Fruit fly (Drosophila melanogaster) whole organism, prepupa: ENCODE measurements around the gene dnc.

Experiments
- Blimp-1 ChIP-seq: fragments of 200-800 bp; sonication (Bioruptor generic); optimal IDR thresholded peaks from 3 replicates; lab custom pipeline; 2017; ENCODE audit warnings: missing biosample characterization, missing genetic modification characterization, mild to moderate bottlenecking, moderate library complexity, missing genetic modification reagents
- CG10631 ChIP-seq: fragments of 200-800 bp; sonication (Bioruptor generic); optimal IDR thresholded peaks from 2 replicates; lab custom pipeline; 2016; ENCODE audit warnings: missing biosample characterization, missing genetic modification characterization
- CG10669 ChIP-seq: fragments of 200-800 bp; sonication (Bioruptor generic); optimal IDR thresholded peaks from 3 replicates; lab custom pipeline; 2018; ENCODE audit warnings: missing biosample characterization, mild to moderate bottlenecking, missing genetic modification characterization, moderate library complexity
- CG11762 ChIP-seq: fragments of 200-800 bp; sonication (Bioruptor generic); optimal IDR thresholded peaks from 3 replicates; lab custom pipeline; 2016; ENCODE audit warnings: missing biosample characterization, missing genetic modification characterization; ENCODE audit not compliant: insufficient read depth
- CG11902 ChIP-seq: fragments of 200-800 bp; sonication (Bioruptor generic); optimal IDR thresholded peaks from 3 replicates; lab custom pipeline; 2016; ENCODE audit warnings: missing biosample characterization, missing genetic modification characterization
- CG15336 ChIP-seq: fragments of 200-800 bp; sonication (Bioruptor generic); IDR thresholded peaks from 2 replicates; pipeline ENCODE4 v1.3.6; 2022; ENCODE audit warnings: missing biosample characterization, missing genetic modification characterization
- CG16779 ChIP-seq: fragments of 200-800 bp; sonication (Bioruptor generic); optimal IDR thresholded peaks from 3 replicates; lab custom pipeline; 2017; ENCODE audit warnings: missing biosample characterization, mild to moderate bottlenecking, missing genetic modification characterization
- CG3032 ChIP-seq: fragments of 200-800 bp; optimal IDR thresholded peaks from 2 replicates; lab custom pipeline; 2019; ENCODE audit warnings: missing biosample characterization, mild to moderate bottlenecking, missing genetic modification characterization, moderate library complexity
- CG31627 ChIP-seq: fragments of 200-800 bp; sonication (Bioruptor generic); optimal IDR thresholded peaks from 3 replicates; lab custom pipeline; 2016; ENCODE audit warnings: missing biosample characterization, missing genetic modification characterization
- CG32006 ChIP-seq: fragments of 200-800 bp; sonication (Bioruptor generic); optimal IDR thresholded peaks from 3 replicates; lab custom pipeline; 2017; ENCODE audit warnings: missing biosample characterization, mild to moderate bottlenecking, missing genetic modification characterization
- CG34406 ChIP-seq: fragments of 200-800 bp; sonication (Bioruptor generic); optimal IDR thresholded peaks from 3 replicates; lab custom pipeline; 2016; ENCODE audit warnings: missing biosample characterization, missing genetic modification characterization
- CG3919 ChIP-seq: fragments of 200-800 bp; sonication (Bioruptor generic); optimal IDR thresholded peaks from 3 replicates; lab custom pipeline; 2016; ENCODE audit warnings: missing biosample characterization, missing genetic modification characterization
- CG4318 ChIP-seq: fragments of 200-800 bp; sonication (Bioruptor generic); optimal IDR thresholded peaks from 3 replicates; lab custom pipeline; 2017; ENCODE audit warnings: missing biosample characterization, mild to moderate bottlenecking, missing genetic modification characterization
- CG6276 ChIP-seq: fragments of 200-800 bp; sonication (Bioruptor generic); optimal IDR thresholded peaks from 2 replicates; lab custom pipeline; 2017; ENCODE audit warnings: missing biosample characterization, mild to moderate bottlenecking, missing genetic modification characterization
- CG6792 ChIP-seq: fragments of 200-800 bp; sonication (Bioruptor generic); optimal IDR thresholded peaks from 3 replicates; lab custom pipeline; 2016; ENCODE audit warnings: missing biosample characterization, missing genetic modification characterization
- CG6808 ChIP-seq: fragments of 200-800 bp; sonication (Bioruptor generic); optimal IDR thresholded peaks from 3 replicates; lab custom pipeline; 2017; ENCODE audit warnings: missing biosample characterization, missing genetic modification characterization, mild to moderate bottlenecking, moderate library complexity, missing genetic modification reagents
- CG7368 ChIP-seq: fragments of 200-800 bp; sonication (Bioruptor generic); optimal IDR thresholded peaks from 3 replicates; lab custom pipeline; 2016; ENCODE audit warnings: missing biosample characterization, missing genetic modification characterization
- CG8319 ChIP-seq: fragments of 200-800 bp; sonication (Bioruptor generic); optimal IDR thresholded peaks from 3 replicates; lab custom pipeline; 2016; ENCODE audit warnings: missing biosample characterization, missing genetic modification characterization
- CG8632 ChIP-seq: fragments of 200-800 bp; sonication (Bioruptor generic); optimal IDR thresholded peaks from 3 replicates; lab custom pipeline; 2016; ENCODE audit warnings: missing biosample characterization, missing genetic modification characterization
- CG9139 ChIP-seq: fragments of 200-800 bp; sonication (Bioruptor generic); optimal IDR thresholded peaks from 3 replicates; lab custom pipeline; 2017; ENCODE audit warnings: missing biosample characterization, mild to moderate bottlenecking, missing genetic modification characterization
- Eip75B ChIP-seq: fragments of 200-800 bp; sonication (Bioruptor generic); optimal IDR thresholded peaks from 3 replicates; lab custom pipeline; 2016; ENCODE audit warnings: missing biosample characterization, missing genetic modification characterization
- Eip78C ChIP-seq: fragments of 200-800 bp; sonication (Bioruptor generic); peaks from one replicate; lab custom pipeline; 2016; ENCODE audit warnings: missing biosample characterization, missing genetic modification characterization
- Eip93F ChIP-seq: fragments of 200-800 bp; sonication (Bioruptor generic); optimal IDR thresholded peaks from 2 replicates; lab custom pipeline; 2016; ENCODE audit warnings: missing biosample characterization, mild to moderate bottlenecking, missing genetic modification characterization
- Ets21C ChIP-seq: fragments of 200-800 bp; sonication (Bioruptor generic); optimal IDR thresholded peaks from 3 replicates; lab custom pipeline; 2016; ENCODE audit warnings: missing biosample characterization, missing genetic modification characterization
- Ets96B ChIP-seq: fragments of 200-800 bp; optimal IDR thresholded peaks from 2 replicates; lab custom pipeline; 2019; ENCODE audit warnings: missing biosample characterization, mild to moderate bottlenecking, missing genetic modification characterization, moderate library complexity
- Hr38 ChIP-seq: sonication (Bioruptor generic); optimal IDR thresholded peaks from 2 replicates; lab custom pipeline; 2016; ENCODE audit warnings: missing biosample characterization, missing genetic modification characterization
- Hr4 ChIP-seq: fragments of 200-800 bp; sonication (Bioruptor generic); optimal IDR thresholded peaks from 3 replicates; lab custom pipeline; 2016; ENCODE audit warnings: missing biosample characterization, missing genetic modification characterization
- Lpt ChIP-seq: fragments of 200-800 bp; sonication (Bioruptor generic); optimal IDR thresholded peaks from 3 replicates; lab custom pipeline; 2016; ENCODE audit warnings: missing biosample characterization, missing genetic modification characterization
- Met ChIP-seq: fragments of 200-800 bp; sonication (Bioruptor generic); optimal IDR thresholded peaks from 3 replicates; lab custom pipeline; 2016; ENCODE audit warnings: missing biosample characterization, missing genetic modification characterization
- OdsH ChIP-seq: fragments of 200-800 bp; sonication (Bioruptor generic); optimal IDR thresholded peaks from 3 replicates; lab custom pipeline; 2016; ENCODE audit warnings: missing biosample characterization, missing genetic modification characterization
- Smox ChIP-seq: fragments of 200-800 bp; sonication (Bioruptor generic); optimal IDR thresholded peaks from 3 replicates; lab custom pipeline; 2016; ENCODE audit warnings: missing biosample characterization, missing genetic modification characterization
- Sox102F ChIP-seq: fragments of 200-800 bp; sonication (Bioruptor generic); optimal IDR thresholded peaks from 2 replicates; lab custom pipeline; 2016; ENCODE audit warnings: missing biosample characterization, mild to moderate bottlenecking, missing genetic modification characterization
- Sox14 ChIP-seq: fragments of 200-800 bp; sonication (Bioruptor generic); optimal IDR thresholded peaks from 3 replicates; lab custom pipeline; 2016; ENCODE audit warnings: missing biosample characterization, missing genetic modification characterization
- achi ChIP-seq: fragments of 200-800 bp; sonication (Bioruptor generic); optimal IDR thresholded peaks from 3 replicates; lab custom pipeline; 2016; ENCODE audit warnings: missing biosample characterization, missing genetic modification characterization
- acj6 ChIP-seq: fragments of 200-800 bp; sonication (Bioruptor generic); optimal IDR thresholded peaks from 3 replicates; lab custom pipeline; 2016; ENCODE audit warnings: missing biosample characterization, missing genetic modification characterization
- cyc ChIP-seq: fragments of 200-800 bp; sonication (Bioruptor generic); optimal IDR thresholded peaks from 3 replicates; lab custom pipeline; 2016; ENCODE audit warnings: missing biosample characterization, missing genetic modification characterization
- dac ChIP-seq: fragments of 200-800 bp; sonication (Bioruptor generic); optimal IDR thresholded peaks from 2 replicates; lab custom pipeline; 2017; ENCODE audit warnings: missing biosample characterization, mild to moderate bottlenecking, missing genetic modification characterization
- fd59A ChIP-seq: fragments of 200-800 bp; sonication (Bioruptor generic); optimal IDR thresholded peaks from 2 replicates; lab custom pipeline; 2017; ENCODE audit warnings: missing biosample characterization, mild to moderate bottlenecking, missing genetic modification characterization, missing genetic modification reagents
- fd85E ChIP-seq: fragments of 200-800 bp; sonication (Bioruptor generic); optimal IDR thresholded peaks from 3 replicates; lab custom pipeline; 2016; ENCODE audit warnings: missing biosample characterization, missing genetic modification characterization
- fkh ChIP-seq: fragments of 200-800 bp; sonication (Bioruptor generic); optimal IDR thresholded peaks from 3 replicates; lab custom pipeline; 2017; ENCODE audit warnings: missing biosample characterization, mild to moderate bottlenecking, missing genetic modification characterization, moderate library complexity
- net ChIP-seq: fragments of 200-800 bp; sonication (Bioruptor generic); optimal IDR thresholded peaks from 3 replicates; lab custom pipeline; 2016; ENCODE audit warnings: missing biosample characterization, missing genetic modification characterization
- pdm3 ChIP-seq: fragments of 200-800 bp; sonication (Bioruptor generic); optimal IDR thresholded peaks from 3 replicates; lab custom pipeline; 2016; ENCODE audit warnings: missing biosample characterization, missing genetic modification characterization
- spab ChIP-seq: fragments of 200-800 bp; sonication (Bioruptor generic); optimal IDR thresholded peaks from 2 replicates; lab custom pipeline; 2017; ENCODE audit warnings: missing biosample characterization, mild to moderate bottlenecking, missing genetic modification characterization, missing genetic modification reagents
- ss ChIP-seq, 2 experiments: fragments of 200-800 bp; sonication (Bioruptor generic); optimal IDR thresholded peaks; 2 replicates in 1 of 2; 3 replicates in 1 of 2; lab custom pipeline; 2017 to 2018; ENCODE audit warnings: mild to moderate bottlenecking in 2 of 2, missing biosample characterization in 2 of 2, missing genetic modification characterization in 2 of 2, moderate library complexity in 1 of 2
- svp ChIP-seq: fragments of 200-800 bp; sonication (Bioruptor generic); peaks from one replicate; lab custom pipeline; 2016; ENCODE audit warnings: missing biosample characterization, missing genetic modification characterization
- topi ChIP-seq: fragments of 200-800 bp; sonication (Bioruptor generic); optimal IDR thresholded peaks from 3 replicates; lab custom pipeline; 2016; ENCODE audit warnings: missing biosample characterization, missing genetic modification characterization
- vri ChIP-seq: fragments of 200-800 bp; sonication (Bioruptor generic); optimal IDR thresholded peaks from 3 replicates; lab custom pipeline; 2016; ENCODE audit warnings: missing biosample characterization, mild to moderate bottlenecking, missing genetic modification characterization

dnc gene

DNA sequence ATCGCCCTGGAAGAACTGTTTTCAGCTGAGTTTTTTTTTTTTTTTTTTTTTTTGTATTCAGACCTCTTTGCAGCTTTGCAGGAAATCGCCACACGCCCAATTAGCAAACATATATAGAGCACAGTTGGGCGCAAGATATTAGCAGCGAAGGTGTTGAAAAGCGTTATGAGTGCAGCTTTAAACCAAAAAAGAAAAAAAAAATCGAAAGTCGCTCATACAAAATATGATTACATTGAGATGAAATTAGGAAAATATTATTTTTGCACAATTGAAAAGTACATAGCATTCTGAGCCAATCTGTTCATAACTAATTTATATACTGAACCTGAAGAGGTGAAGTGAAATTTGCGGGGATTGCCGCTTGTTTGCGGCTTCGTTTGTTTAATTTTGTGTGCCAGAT, 29.2 kb upstream of the dnc start (continued):
- peak; percentile 16 for TF ChIP-seq vri (GFP tag; lab: Kevin White, UChicago)
- peak; percentile 22 for TF ChIP-seq Sox14 (GFP tag; lab: Kevin White, UChicago)
- peak; percentile 31 for TF ChIP-seq CG32006 (GFP tag; lab: Kevin White, UChicago)
- no peak for TF ChIP-seq dac (GFP tag; lab: Kevin White, UChicago)
- peak; percentile 86 for TF ChIP-seq svp (GFP tag; lab: Kevin White, UChicago)
- peak; percentile 40 for TF ChIP-seq CG11762 (GFP tag; lab: Kevin White, UChicago)
- no peak for TF ChIP-seq CG10631 (GFP tag; lab: Kevin White, UChicago)
- peak; percentile 51 for TF ChIP-seq CG3919 (GFP tag; lab: Kevin White, UChicago)
- no peak for TF ChIP-seq fkh
- TF ChIP-seq CG16779 (tag; lab: Kevin White, UChicago) = no peak
- peak; percentile 79 for TF ChIP-seq topi (GFP tag; lab: Kevin White, UChicago)
- TF ChIP-seq fd85E = no peak
- TF ChIP-seq CG6276 = peak; percentile 41
- peak; percentile 47 for TF ChIP-seq Smox (GFP tag; lab: Kevin White, UChicago)
- peak; percentile 19 for TF ChIP-seq Ets96B (tag; lab: Kevin White, UChicago)
- no peak for TF ChIP-seq fd59A (GFP tag; lab: Kevin White, UChicago)
- no peak for TF ChIP-seq spab
- TF ChIP-seq achi (GFP tag; lab: Kevin White, UChicago) = peak; percentile 34

DNA sequence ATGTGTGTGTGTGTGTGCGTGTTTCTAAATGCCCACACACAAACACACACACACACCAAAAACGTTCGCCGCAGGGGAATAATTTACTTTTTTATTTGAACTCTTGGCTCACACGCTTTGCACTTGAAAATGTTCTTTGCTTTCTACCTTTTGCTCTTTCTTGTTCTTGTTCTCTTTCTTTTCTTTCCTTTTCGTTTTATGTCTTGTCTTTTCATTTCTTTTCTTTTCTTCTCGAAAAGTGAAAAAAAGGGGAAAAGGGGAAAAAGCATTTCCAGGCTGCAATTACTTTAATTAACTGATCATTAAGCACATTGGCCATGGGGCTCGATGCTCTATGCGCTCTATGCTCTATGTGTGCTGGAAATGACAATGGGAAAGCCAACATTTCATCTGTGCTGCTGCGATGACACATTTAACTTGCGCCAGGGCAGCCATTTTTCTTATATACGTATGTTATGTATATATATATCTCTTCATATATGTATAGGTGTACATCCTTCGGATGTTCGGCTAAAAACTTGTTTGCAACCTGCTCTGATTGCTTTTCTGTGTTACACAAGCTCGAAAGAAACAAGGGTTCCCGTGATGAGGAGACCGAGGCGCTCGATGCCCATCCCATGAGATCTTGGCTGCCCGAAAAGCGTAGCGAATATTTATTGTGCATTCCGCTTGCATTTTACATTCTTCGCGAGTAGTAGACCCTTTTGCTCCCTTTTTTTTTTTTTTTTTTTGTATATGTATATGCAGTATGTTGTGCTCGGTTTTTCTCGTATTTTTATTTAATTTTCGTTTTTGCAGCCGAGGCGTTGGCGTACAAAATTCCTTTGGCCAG, 25.4 kb upstream of the dnc start:
- TF ChIP-seq OdsH (no peak), CG11902 (GFP tag; lab: Kevin White, UChicago) (no peak), Eip75B (GFP tag; lab: Kevin White, UChicago) (peak; percentile 2), cyc (no peak), dac (GFP tag; lab: Kevin White, UChicago) (no peak), Eip78C (peak; percentile 72), CG11762 (GFP tag; lab: Kevin White, UChicago) (no peak), Smox (GFP tag; lab: Kevin White, UChicago) (no peak), Sox14 (GFP tag; lab: Kevin White, UChicago) (no peak), ss (GFP tag; optimal IDR thresholded peaks at IDR 0.05; lab: Kevin White, UChicago) (peak; percentile 36 to 43), CG8632 (GFP tag; lab: Kevin White, UChicago) (no peak), CG7368 (no peak), acj6 (no peak), Sox102F (GFP tag; lab: Kevin White, UChicago) (no peak), CG10631 (GFP tag; lab: Kevin White, UChicago) (no peak), CG31627 (no peak), CG6792 (GFP tag; lab: Kevin White, UChicago) (no peak), Hr4 (GFP tag; lab: Kevin White, UChicago) (no peak), CG10669 (GFP tag; lab: Kevin White, UChicago) (no peak), Met (GFP tag; lab: Kevin White, UChicago) (no peak), CG6808 (GFP tag; lab: Kevin White, UChicago) (peak; percentile 56), CG15336 (GFP tag; lab: Robert Waterston, UW) (no peak), Ets21C (GFP tag; lab: Kevin White, UChicago) (no peak), CG6276 (no peak), CG32006 (GFP tag; lab: Kevin White, UChicago) (no peak), vri (GFP tag; lab: Kevin White, UChicago) (no peak), Eip93F (GFP tag; lab: Kevin White, UChicago) (no peak), pdm3 (GFP tag; lab: Kevin White, UChicago) (no peak), CG3032 (tag; lab: Kevin White, UChicago) (no peak), spab (peak; percentile 40), Ets96B (tag; lab: Kevin White, UChicago) (peak; percentile 32), CG34406 (no peak), Lpt (GFP tag; lab: Kevin White, UChicago) (no peak), Hr38 (GFP tag; lab: Kevin White, UChicago) (no peak), fkh (no peak), net (GFP tag; lab: Kevin White, UChicago) (no peak), CG9139 (GFP tag; lab: Kevin White, UChicago) (peak; percentile 52), fd59A (GFP tag; lab: Kevin White, UChicago) (no peak), Blimp-1 (no peak), CG4318 (no peak), CG8319 (GFP tag; lab: Kevin White, UChicago) (no peak)
